Worm (Caenorhabditis elegans) whole organism, midembryonic: ENCODE results near the gene nadk-1.

Experiments
- cog-1 ChIP-seq: sonication (generic microtip); optimal IDR thresholded peaks from 2 replicates; lab custom pipeline; 2016; ENCODE audit warnings: missing genetic modification characterization, missing compliant biosample characterization
- klf-2 ChIP-seq: fragments of 200-800 bp; sonication (Bioruptor generic); conservative IDR thresholded peaks from 2 replicates; pipeline ENCODE4 v1.3.6; 2022; ENCODE audit warnings: missing genetic modification reagents, missing genetic modification characterization, missing compliant biosample characterization

DNA sequence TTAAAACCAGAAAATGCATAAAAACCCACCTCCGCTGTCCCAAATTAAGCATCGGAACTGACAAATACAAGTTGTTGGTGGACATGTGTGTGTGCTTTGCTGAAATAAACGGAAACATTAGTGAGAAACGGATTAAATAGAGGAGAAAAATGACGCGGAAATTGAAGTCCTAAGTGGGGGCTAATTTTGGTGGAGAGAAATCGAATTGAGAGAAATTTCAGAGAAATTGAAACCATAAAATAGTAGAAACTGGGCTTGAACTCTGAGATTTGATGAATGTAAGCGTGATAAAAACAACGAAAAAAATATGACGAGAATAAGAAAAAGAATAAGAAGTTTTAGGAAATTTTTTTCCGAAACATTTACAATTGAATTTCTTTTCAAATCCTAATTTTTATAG, 18.1 kb downstream of the nadk-1 start, which contains the start of gene Y77E11A.12:
- TF ChIP-seq cog-1 (tag; lab: Kevin White, UChicago) (no peak), klf-2 (GFP tag; lab: Robert Waterston, UW) (no peak)
